Worm (Caenorhabditis elegans) whole organism, L3 larva: ENCODE results near the gene ccch-3.

Experiments used
- elt-1 ChIP-seq: fragments of 150-350 bp; optimal IDR thresholded peaks from 2 replicates; lab custom pipeline; 2014; ENCODE audit warnings: missing biosample characterization, missing genetic modification characterization
- nfya-1 ChIP-seq: sonication (generic microtip); optimal IDR thresholded peaks from 2 replicates; lab custom pipeline; 2017; ENCODE audit warnings: missing genetic modification characterization, mild to moderate bottlenecking, missing compliant biosample characterization, antibody characterized with exemption, moderate library complexity; ENCODE audit not compliant: insufficient read depth
- nhr-11 ChIP-seq: fragments of 150-350 bp; optimal IDR thresholded peaks from 2 replicates; lab custom pipeline; 2014; ENCODE audit warnings: missing biosample characterization, missing genetic modification characterization
- nhr-12 ChIP-seq: fragments of 150-350 bp; optimal IDR thresholded peaks from 2 replicates; lab custom pipeline; 2014; ENCODE audit warnings: missing biosample characterization, missing genetic modification characterization
- nhr-237 ChIP-seq: fragments of 150-350 bp; optimal IDR thresholded peaks from 2 replicates; lab custom pipeline; 2014; ENCODE audit warnings: missing biosample characterization, missing genetic modification characterization

- TF ChIP-seq nhr-12 (tag; lab: Kevin White, UChicago), result no peak
- no peak for TF ChIP-seq nfya-1
- TF ChIP-seq nhr-237 (tag; lab: Kevin White, UChicago), result no peak
- TF ChIP-seq nhr-11, result no peak
- no peak for TF ChIP-seq elt-1 (tag; lab: Kevin White, UChicago)
These were observed 50.6 kb downstream of the ccch-3 start, which contains the start of gene ZC116.5 for ce11 chrV:12608857-12609256.
